Fruit fly (Drosophila melanogaster): ENCODE results near the gene Ptpa.

Ptpa gene

dm6 chr2L:3356193-3356645 is 20.6 kb upstream of the Ptpa start (continued):
- TF ChIP-seq CHES-1-like (GFP tag; optimal IDR thresholded peaks at IDR 0.05), result peak; percentile 33
- TF ChIP-seq CG6175 (GFP tag; IDR thresholded peaks at IDR 0.05), result no peak
- peak; percentile 15 for TF ChIP-seq ind (GFP tag; optimal IDR thresholded peaks at IDR 0.05)
- peak; percentile 9 for TF ChIP-seq CG12104 (GFP tag; optimal IDR thresholded peaks at IDR 0.05)
- TF ChIP-seq Med (GFP tag), result peak; percentile 78
- peak; percentile 10 for TF ChIP-seq CG3281 (GFP tag; optimal IDR thresholded peaks at IDR 0.05)
- peak; percentile 24 for TF ChIP-seq zfh2 (GFP tag; optimal IDR thresholded peaks at IDR 0.05)
- TF ChIP-seq CG18599 (GFP tag; optimal IDR thresholded peaks at IDR 0.05), result peak; percentile 66
- TF ChIP-seq ato (GFP tag; IDR thresholded peaks at IDR 0.05; ENCODE audit: partially characterized antibody), result no peak
- peak in 1 of 2 experiments; percentile 76 for TF ChIP-seq bsh (GFP tag; optimal IDR thresholded peaks at IDR 0.05)
- TF ChIP-seq CG30403 (GFP tag; optimal IDR thresholded peaks at IDR 0.05), result peak; percentile 30

- TF ChIP-seq CG9437 (GFP tag; optimal IDR thresholded peaks at IDR 0.05) (peak; percentile 99), CG14667 (GFP tag; IDR thresholded peaks at IDR 0.05) (no peak), CG10979 (tag; optimal IDR thresholded peaks at IDR 0.05) (no peak), grn (GFP tag; optimal IDR thresholded peaks at IDR 0.05) (peak; percentile 33), sens (GFP tag) (peak; percentile 27), Lhr (GFP tag; optimal IDR thresholded peaks at IDR 0.05) (no peak), corto (GFP tag; optimal IDR thresholded peaks at IDR 0.05) (peak; percentile 44), CTCF (GFP tag; optimal IDR thresholded peaks at IDR 0.05) (peak; percentile 12)
These were observed 19.8 kb upstream of the Ptpa start, which contains the start of gene CG8838 for dm6 chr2L:3356790-3357696. TSS of gene CG8838 (plus strand) at chr2L:3357646.

- TF ChIP-seq Ada2b (GFP tag; IDR thresholded peaks at IDR 0.05) (no peak), ac (GFP tag; optimal IDR thresholded peaks at IDR 0.05) (no peak), gt (GFP tag; IDR thresholded peaks at IDR 0.05) (no peak), cas (GFP tag; IDR thresholded peaks at IDR 0.05) (no peak), cwo (GFP tag; optimal IDR thresholded peaks at IDR 0.05) (peak; percentile 41), CG34376 (GFP tag; optimal IDR thresholded peaks at IDR 0.05) (peak; percentile 49), zfh1 (GFP tag; IDR thresholded peaks at IDR 0.05) (no peak), CG7357 (GFP tag; IDR thresholded peaks at IDR 0.05) (no peak), PHDP (tag; optimal IDR thresholded peaks at IDR 0.05) (no peak), tup (GFP tag; optimal IDR thresholded peaks at IDR 0.05) (no peak), lov (optimal IDR thresholded peaks at IDR 0.05) (no peak), lov (GFP tag; IDR thresholded peaks at IDR 0.05) (no peak), unc-4 (GFP tag; IDR thresholded peaks at IDR 0.05; ENCODE audit: partially characterized antibody) (no peak), Lim3 (GFP tag; IDR thresholded peaks at IDR 0.05) (no peak), CG4617 (GFP tag; optimal IDR thresholded peaks at IDR 0.05; ENCODE audit: borderline replicate concordance) (no peak), bab2 (GFP tag; optimal IDR thresholded peaks at IDR 0.05) (no peak), crc (GFP tag; optimal IDR thresholded peaks at IDR 0.05) (no peak), exex (tag; optimal IDR thresholded peaks at IDR 0.05) (peak; percentile 81)
These were observed 15.0 kb upstream of the Ptpa start for dm6 chr2L:3361821-3362220.
